Worm (Caenorhabditis elegans): ENCODE measurements around the gene ckb-2.

Gene ckb-2

DNA sequence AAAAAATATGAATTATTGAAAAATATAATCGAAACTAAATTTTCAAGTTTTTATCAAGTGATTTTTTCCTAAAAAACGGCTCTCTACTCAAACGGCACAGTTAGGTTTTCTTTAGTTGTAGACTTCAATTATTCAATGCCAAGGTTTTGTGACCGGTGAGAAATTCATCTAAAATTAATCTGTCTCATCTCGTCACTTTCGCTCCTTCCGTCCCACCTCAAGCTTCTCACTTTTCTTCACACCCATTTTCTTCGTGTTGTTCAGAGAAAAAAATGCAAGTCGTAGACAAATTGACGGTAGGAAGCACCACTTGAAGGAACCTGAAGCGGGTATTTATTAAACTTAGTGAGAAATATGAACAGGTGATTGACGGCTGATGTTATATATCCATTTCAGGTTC lies 23.6 kb downstream of the ckb-2 start:
- no peak for TF ChIP-seq W03F9.2 (tag; optimal IDR thresholded peaks at IDR 0.05)
- TF ChIP-seq him-1 (tag; optimal IDR thresholded peaks at IDR 0.05), result no peak
- TF ChIP-seq dao-5 (tag; optimal IDR thresholded peaks at IDR 0.05), result no peak

DNA sequence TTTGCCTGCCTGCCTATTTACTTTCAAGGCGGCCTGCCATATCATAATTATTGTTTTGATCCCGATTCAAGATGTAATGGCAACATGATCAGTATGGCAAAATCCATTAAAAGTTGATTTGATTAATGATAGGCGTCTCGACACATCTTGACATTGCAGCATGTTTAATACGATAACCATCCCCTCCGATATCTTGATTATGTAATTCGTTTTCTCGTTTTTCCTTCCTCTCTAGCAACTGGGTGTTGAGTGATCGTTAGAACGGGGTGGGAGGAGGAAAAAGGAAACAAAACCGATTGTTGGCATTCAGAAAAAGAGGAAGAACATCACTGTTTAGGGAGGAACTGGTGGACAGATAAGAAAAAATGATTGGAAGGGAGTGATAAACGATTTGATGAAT lies 24.2 kb downstream of the ckb-2 start:
- TF ChIP-seq W03F9.2 (tag; optimal IDR thresholded peaks at IDR 0.05), result no peak
- TF ChIP-seq dao-5 (tag; optimal IDR thresholded peaks at IDR 0.05), result no peak
- TF ChIP-seq him-1 (tag; optimal IDR thresholded peaks at IDR 0.05), result no peak

DNA sequence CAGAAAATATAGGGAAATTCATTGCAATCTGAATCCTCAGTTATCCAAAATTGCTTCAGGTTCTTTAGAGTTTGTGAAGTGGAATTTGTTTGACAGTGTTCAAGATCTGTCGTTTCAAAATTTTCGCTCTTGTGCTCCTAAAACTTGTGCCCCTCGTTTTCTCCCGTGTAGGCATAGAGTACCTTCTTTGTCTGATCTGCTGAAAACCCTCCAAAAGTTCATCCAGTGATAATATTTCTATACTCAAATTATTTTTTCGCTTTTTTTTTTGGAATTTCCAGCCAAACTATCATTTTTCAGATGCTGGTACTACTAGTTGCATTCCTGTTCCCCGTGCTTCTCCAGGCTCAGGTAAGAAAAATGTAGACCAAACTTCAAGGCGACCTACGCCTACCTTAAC lies 26.7 kb downstream of the ckb-2 start, which contains the start of gene R07E5.4:
R07E5.4 (plus strand) TSS at position 301 of the 400 bp plus-strand sequence.
- TF ChIP-seq him-1 (tag; optimal IDR thresholded peaks at IDR 0.05) (no peak), W03F9.2 (tag; optimal IDR thresholded peaks at IDR 0.05) (no peak), dao-5 (tag; optimal IDR thresholded peaks at IDR 0.05) (no peak)

DNA sequence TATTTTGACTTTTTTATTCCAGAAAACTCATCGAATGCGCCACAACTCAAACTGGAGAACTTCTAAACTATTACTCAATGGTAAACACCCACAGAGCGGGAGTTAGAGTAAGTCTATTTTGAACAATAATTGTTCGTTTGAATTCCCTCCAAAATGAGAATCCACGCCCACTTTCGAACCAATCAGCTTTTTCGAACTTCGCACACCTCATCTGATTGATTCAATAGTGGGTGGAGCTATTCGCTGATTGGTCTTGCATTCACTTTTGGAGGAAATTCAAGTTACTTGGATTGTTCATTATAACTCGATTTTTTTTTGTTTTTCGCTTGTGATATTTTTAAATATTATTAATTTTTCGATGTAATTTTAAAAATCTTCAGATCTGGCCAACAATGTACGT lies 28.1 kb downstream of the ckb-2 start:
- TF ChIP-seq him-1 (tag; optimal IDR thresholded peaks at IDR 0.05) (no peak), W03F9.2 (tag; optimal IDR thresholded peaks at IDR 0.05) (no peak), dao-5 (tag; optimal IDR thresholded peaks at IDR 0.05) (no peak)

DNA sequence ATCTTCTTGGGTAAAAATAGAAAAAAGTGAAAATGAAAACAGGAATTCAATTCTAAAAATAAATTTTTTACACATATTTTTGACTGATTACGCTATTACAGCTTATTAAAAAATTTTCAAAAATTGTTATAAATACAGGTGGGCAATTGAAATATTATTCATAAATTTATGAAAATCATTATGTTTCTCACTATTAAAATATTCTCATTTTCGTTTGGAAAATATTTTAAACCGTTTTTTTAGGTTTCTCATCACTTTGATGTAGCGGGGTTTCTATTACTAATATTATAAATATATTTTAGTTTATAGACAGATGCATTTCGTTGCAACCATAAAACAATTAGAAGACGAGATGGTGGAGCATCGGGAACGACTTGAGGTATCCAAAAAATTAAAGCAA lies 29.4 kb downstream of the ckb-2 start, which contains the start of gene R07E5.5:
R07E5.5 (plus strand) TSS at position 301 of the 400 bp plus-strand sequence.
- TF ChIP-seq W03F9.2 (tag; optimal IDR thresholded peaks at IDR 0.05) (no peak), dao-5 (tag; optimal IDR thresholded peaks at IDR 0.05) (no peak), him-1 (tag; optimal IDR thresholded peaks at IDR 0.05) (no peak)

DNA sequence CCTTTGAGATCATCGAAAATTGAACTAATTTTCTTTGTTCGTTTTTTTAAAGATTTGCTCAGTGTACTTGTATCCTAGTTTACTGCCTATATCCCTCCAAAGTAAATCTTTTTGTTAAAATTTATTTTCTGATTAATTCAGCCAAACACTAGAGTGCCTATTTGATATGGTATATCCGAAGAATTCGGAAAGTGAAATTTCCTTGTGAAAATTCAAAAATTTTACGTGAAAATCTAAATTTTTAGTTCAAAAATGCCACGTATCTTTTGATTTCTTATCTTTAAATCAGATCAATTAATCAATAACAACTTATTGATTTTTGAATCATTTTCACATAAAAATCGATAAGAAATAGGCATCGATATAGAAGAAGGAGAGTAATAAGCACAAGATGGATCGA lies 30.7 kb downstream of the ckb-2 start, which contains the start of gene R07E5.6:
R07E5.6 (plus strand) TSS at position 301 of the 400 bp plus-strand sequence.
- no peak for TF ChIP-seq him-1 (tag; optimal IDR thresholded peaks at IDR 0.05)
- no peak for TF ChIP-seq dao-5 (tag; optimal IDR thresholded peaks at IDR 0.05)
- no peak for TF ChIP-seq W03F9.2 (tag; optimal IDR thresholded peaks at IDR 0.05)

DNA sequence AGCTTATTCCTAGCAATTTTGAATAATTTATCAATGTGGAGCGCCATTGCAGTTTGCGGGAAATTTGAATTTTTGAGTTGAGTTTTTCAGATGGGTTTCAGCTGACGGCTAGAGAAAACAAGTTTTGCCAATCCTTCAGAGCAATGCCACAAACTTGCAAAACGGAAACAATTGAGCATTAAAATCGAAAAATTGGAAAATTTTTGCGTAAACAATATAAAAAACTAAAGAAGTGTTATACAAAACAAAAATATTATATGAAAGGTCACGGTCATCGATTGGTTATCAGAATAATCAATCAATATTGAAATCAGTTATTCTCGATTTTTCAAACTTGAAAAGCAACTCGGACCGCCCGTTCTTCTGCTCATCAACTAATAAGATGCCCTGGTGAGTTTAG lies 33.4 kb downstream of the ckb-2 start, which contains the start of gene R07E5.15:
R07E5.15 (plus strand) TSS at position 301 of the 400 bp plus-strand sequence.
- TF ChIP-seq dao-5 (tag; optimal IDR thresholded peaks at IDR 0.05) (no peak), W03F9.2 (tag; optimal IDR thresholded peaks at IDR 0.05) (no peak), him-1 (tag; optimal IDR thresholded peaks at IDR 0.05) (no peak)

DNA sequence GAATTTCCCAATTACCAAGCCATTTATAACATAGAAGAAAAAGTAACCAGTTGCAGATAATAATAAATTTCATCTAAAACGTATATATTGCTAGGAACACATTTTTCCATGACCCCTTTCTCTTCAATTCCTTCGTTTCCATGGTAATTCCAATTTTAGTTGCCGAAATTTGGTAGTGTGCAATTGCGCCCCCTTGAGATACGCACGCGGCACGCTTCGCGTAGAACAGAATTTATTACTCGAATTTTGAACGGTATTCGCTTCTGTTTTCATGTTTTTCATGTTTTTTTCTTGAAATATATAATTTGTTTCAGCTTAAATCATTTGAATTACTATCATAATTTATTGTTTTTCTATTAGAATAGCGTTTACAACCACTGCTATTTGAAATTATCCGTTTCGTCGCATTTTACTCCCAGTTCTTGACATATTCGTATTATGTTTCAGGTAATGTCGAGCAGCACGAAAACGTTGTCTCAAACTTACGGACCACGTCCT lies 36.6 kb downstream of the ckb-2 start, which contains the start of the genes R07E5.17 and snfc-5:
R07E5.17 (minus strand) TSS at position 98 of the 498 bp plus-strand sequence.
snfc-5 (plus strand) TSS at position 448 of the 498 bp plus-strand sequence.
- TF ChIP-seq him-1 (tag; optimal IDR thresholded peaks at IDR 0.05) (no peak), dao-5 (tag; optimal IDR thresholded peaks at IDR 0.05) (no peak), W03F9.2 (tag; optimal IDR thresholded peaks at IDR 0.05) (no peak)

DNA sequence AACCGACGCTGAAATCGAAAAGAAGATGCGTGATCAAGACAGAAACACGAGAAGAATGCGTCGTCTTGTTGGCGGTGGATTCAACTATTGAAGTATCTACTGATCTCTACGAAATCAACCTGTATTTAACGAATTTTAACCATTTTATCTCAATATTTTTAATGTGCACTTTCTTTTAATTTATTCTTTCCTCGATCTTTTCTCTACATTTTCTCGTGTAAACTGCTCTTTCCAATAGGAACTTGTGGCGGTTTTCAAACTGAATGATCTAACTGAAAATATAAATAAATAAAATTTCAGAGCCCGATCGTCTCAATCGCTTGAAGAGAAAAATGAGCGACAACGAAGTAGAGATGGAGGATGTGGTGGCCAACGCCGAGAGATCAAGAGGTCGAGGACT lies 38.2 kb downstream of the ckb-2 start, which contains the start of gene rnp-4:
rnp-4 (plus strand) TSS at position 301 of the 400 bp plus-strand sequence.
- TF ChIP-seq dao-5 (tag; optimal IDR thresholded peaks at IDR 0.05) (no peak), W03F9.2 (tag; optimal IDR thresholded peaks at IDR 0.05) (no peak), him-1 (tag; optimal IDR thresholded peaks at IDR 0.05) (no peak)

DNA sequence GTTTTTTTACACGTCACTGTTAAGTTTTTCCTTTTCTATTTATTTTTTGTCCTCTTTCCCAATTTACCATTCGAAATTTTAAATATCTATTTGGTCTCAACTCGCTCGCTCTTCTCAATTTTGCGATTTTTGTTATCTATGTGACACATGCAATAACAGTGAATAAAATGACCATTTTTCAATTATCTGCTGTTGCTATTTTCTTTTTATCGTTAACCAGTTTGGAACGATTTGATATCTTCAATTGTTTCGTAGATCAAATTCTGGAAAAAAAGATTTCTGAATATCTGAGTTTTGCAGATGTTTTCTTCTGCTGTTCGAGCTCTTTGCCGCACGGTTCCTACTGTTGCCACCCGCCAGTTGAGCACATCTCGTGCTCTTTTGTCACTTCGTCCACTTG lies 39.4 kb downstream of the ckb-2 start, which contains the start of gene prdx-3:
prdx-3 (plus strand) TSS at position 301 of the 400 bp plus-strand sequence.
- TF ChIP-seq W03F9.2 (tag; optimal IDR thresholded peaks at IDR 0.05) (no peak), him-1 (tag; optimal IDR thresholded peaks at IDR 0.05) (no peak), dao-5 (tag; optimal IDR thresholded peaks at IDR 0.05) (no peak)

DNA sequence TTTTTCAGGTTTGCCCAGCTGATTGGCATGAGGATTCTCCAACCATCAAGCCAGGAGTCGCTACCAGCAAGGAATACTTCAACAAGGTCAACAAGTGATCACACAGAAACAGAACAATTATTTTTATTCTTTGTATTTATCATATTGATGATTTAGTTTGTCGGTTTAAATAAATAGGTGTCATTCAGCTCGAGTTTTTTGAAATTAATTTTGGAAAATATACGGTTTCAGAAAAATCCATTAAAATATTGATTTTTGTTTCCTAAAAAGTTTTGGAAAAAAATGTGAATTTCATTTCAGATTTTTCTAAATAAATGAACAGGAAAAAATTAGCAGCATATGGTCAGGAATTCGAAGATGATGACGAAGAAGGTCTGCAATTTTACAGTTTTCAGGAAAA lies 40.5 kb downstream of the ckb-2 start, which contains the start of gene gpch-1:
gpch-1 (plus strand) TSS at position 301 of the 400 bp plus-strand sequence.
- TF ChIP-seq him-1 (tag; optimal IDR thresholded peaks at IDR 0.05) (no peak), W03F9.2 (tag; optimal IDR thresholded peaks at IDR 0.05) (no peak), dao-5 (tag; optimal IDR thresholded peaks at IDR 0.05) (no peak)

DNA sequence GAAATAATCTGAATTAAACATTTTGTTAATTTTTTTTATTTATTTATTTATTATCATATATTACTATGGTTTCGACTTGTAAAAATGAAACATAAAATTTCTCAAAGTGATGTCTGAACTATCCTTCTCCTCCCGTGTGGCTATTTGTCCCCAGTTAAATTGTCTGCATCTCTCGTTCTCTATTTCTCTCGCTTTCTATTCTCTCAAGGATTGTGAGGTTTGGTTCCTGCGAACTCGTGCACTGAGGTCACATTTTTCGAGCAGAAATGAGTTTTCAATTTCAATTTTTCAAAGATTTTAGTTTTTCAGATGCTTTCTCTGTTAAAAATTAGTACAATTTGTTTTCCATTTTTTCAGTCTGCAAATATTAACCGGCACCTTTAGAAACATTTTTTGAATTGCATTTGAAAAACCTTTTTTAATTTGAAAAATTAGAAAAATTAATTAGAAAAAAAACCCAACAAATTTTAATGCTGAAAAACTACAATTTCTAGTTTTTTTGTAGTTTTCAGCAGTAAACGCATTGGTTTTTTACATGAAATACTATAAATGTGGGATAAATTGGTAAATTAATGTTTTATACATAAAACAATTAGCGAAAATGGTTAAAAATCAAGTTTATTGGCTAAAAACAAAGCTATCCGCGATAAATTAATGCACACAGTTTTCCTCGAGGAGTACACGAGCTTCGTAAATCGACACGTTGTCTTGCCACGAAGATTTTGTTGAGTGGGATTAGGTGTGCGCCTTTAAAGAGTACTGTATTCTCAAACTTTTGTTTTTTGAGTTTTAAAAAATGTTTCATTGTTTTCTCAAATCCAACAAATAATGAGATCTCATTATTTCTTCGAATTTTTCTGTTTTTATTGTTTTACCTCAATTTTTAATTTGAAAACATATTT lies 44.6 kb downstream of the ckb-2 start:
- TF ChIP-seq W03F9.2 (tag; optimal IDR thresholded peaks at IDR 0.05) (no peak), dao-5 (tag; optimal IDR thresholded peaks at IDR 0.05) (no peak), him-1 (tag; optimal IDR thresholded peaks at IDR 0.05) (no peak)

DNA sequence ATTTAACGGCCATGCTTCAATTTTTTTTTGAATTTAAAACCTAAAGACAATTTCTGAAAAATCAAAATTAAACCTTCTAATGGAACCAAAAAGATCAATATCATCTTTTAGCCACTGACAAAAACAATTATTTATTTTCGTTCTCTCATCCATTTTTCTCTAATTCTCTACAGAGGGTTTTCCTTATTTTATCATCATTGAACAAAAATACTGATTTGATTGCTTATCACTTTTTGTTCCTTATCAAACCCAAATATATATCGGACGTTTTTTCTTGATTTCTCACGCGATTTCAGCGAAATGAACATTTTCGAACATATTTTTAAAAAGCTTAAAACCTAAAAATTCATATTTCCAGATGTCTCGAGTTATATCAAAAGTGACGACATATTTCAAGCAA lies 45.4 kb downstream of the ckb-2 start, which contains the start of gene mpc-1:
mpc-1 (plus strand) TSS at position 359 of the 400 bp plus-strand sequence.
- TF ChIP-seq W03F9.2 (tag; optimal IDR thresholded peaks at IDR 0.05), result no peak
- no peak for TF ChIP-seq dao-5 (tag; optimal IDR thresholded peaks at IDR 0.05)
- TF ChIP-seq him-1 (tag; optimal IDR thresholded peaks at IDR 0.05), result no peak

DNA sequence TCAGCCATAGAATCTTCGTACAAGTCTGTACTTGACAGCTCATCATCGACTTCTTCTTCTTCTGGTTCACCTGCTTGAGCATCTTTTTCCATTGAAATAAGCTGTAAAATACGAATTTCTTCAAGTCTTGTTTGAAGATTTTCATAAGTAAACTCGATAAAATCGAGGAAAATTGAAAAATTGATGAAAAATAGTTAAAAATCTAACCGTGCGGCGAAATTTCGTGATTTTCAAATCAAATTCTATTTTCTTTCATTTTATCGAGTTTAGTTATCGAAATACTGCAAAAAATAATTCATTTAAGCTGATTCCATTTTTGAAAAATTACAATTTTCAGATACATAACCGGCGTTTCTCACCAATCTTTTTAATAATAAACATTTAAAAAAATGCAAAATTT lies 47.4 kb downstream of the ckb-2 start, which contains the start of gene R07E5.11:
R07E5.11 (minus strand) TSS at position 101 of the 400 bp plus-strand sequence.
- TF ChIP-seq dao-5 (tag; optimal IDR thresholded peaks at IDR 0.05) (no peak), him-1 (tag; optimal IDR thresholded peaks at IDR 0.05) (no peak), W03F9.2 (tag; optimal IDR thresholded peaks at IDR 0.05) (no peak)
